Fruit fly (Drosophila melanogaster): ENCODE measurements around the gene CG18628.

Gene CG18628

dm6 chr3L:10660744-10661589 lies 21.4 kb downstream of the CG18628 start, which contains the start of the genes CG32066 and CG8003 (continued):
- TF ChIP-seq CG15514 (GFP tag; optimal IDR thresholded peaks at IDR 0.05) (peak; percentile 57), fd64A (GFP tag; optimal IDR thresholded peaks at IDR 0.05) (no peak), CG7786 (GFP tag; optimal IDR thresholded peaks at IDR 0.05) (no peak), vfl (GFP tag; optimal IDR thresholded peaks at IDR 0.05) (peak; percentile 40), hkb (optimal IDR thresholded peaks at IDR 0.05) (no peak), hkb (GFP tag; IDR thresholded peaks at IDR 0.05) (0 out of 2 replicates have a peak, but pooled peaks have one; percentile 35), H15 (GFP tag; IDR thresholded peaks at IDR 0.05) (no peak), pan (optimal IDR thresholded peaks at IDR 0.05) (no peak), pan (GFP tag; optimal IDR thresholded peaks at IDR 0.05 in 1 of 2, IDR thresholded peaks at IDR 0.05 in 1 of 2) (peak in 1 of 2 experiments; percentile 17), CG8359 (GFP tag; optimal IDR thresholded peaks at IDR 0.05; ENCODE audit: borderline replicate concordance) (no peak), NFAT (GFP tag; IDR thresholded peaks at IDR 0.05) (peak; percentile 77), tll (GFP tag; optimal IDR thresholded peaks at IDR 0.05) (no peak), bsh (GFP tag; optimal IDR thresholded peaks at IDR 0.05) (peak; percentile 31 to 41), HLH3B (GFP tag; IDR thresholded peaks at IDR 0.05) (0 out of 2 replicates have a peak, but pooled peaks have one; percentile 15), HLHmδ (GFP tag; optimal IDR thresholded peaks at IDR 0.05) (peak; percentile 76), Mrtf (GFP tag; IDR thresholded peaks at IDR 0.05) (no peak), jing (GFP tag; optimal IDR thresholded peaks at IDR 0.05) (no peak), ems (GFP tag; optimal IDR thresholded peaks at IDR 0.05) (no peak), so (GFP tag; IDR thresholded peaks at IDR 0.05) (0 out of 3 replicates have a peak, but pooled peaks have one; percentile 33), fu2 (GFP tag; optimal IDR thresholded peaks at IDR 0.05) (no peak), jumu (GFP tag; optimal IDR thresholded peaks at IDR 0.05) (no peak), CG17385 (GFP tag; optimal IDR thresholded peaks at IDR 0.05) (peak; percentile 24), Drgx (GFP tag; IDR thresholded peaks at IDR 0.05) (no peak), slbo (GFP tag; IDR thresholded peaks at IDR 0.05) (peak; percentile 44), vnd (GFP tag; IDR thresholded peaks at IDR 0.05; ENCODE audit: partially characterized antibody) (peak; percentile 91), CG13287 (GFP tag; IDR thresholded peaks at IDR 0.05; ENCODE audit: partially characterized antibody) (peak; percentile 90), Jarid2 (GFP tag; optimal IDR thresholded peaks at IDR 0.05) (peak; percentile 96), CG16813 (GFP tag; IDR thresholded peaks at IDR 0.05; ENCODE audit: partially characterized antibody) (peak; percentile 94), CG5245 (GFP tag; optimal IDR thresholded peaks at IDR 0.05) (no peak), nmo (GFP tag; optimal IDR thresholded peaks at IDR 0.05) (peak; percentile 9), CG6175 (GFP tag; IDR thresholded peaks at IDR 0.05) (no peak), CG4424 (GFP tag; optimal IDR thresholded peaks at IDR 0.05) (no peak), Asciz (GFP tag; optimal IDR thresholded peaks at IDR 0.05) (peak; percentile 9), Taf1 (GFP tag; IDR thresholded peaks at IDR 0.05) (no peak), Scr (GFP tag; IDR thresholded peaks at IDR 0.05; ENCODE audit: partially characterized antibody) (peak; percentile 91), dmrt11E (tag; optimal IDR thresholded peaks at IDR 0.05) (peak; percentile 48), CG18011 (GFP tag; optimal IDR thresholded peaks at IDR 0.05) (no peak), ssp (GFP tag; IDR thresholded peaks at IDR 0.05) (no peak), pb (GFP tag; optimal IDR thresholded peaks at IDR 0.05) (no peak), CG8290 (GFP tag; optimal IDR thresholded peaks at IDR 0.05) (peak; percentile 38), CG8290 (tag; optimal IDR thresholded peaks at IDR 0.05) (peak in 1 of 2 experiments; percentile 78), PHDP (tag; optimal IDR thresholded peaks at IDR 0.05) (peak; percentile 12), CG30020 (tag; optimal IDR thresholded peaks at IDR 0.05) (peak; percentile 60), CG1792 (GFP tag; optimal IDR thresholded peaks at IDR 0.05) (no peak), dysf (GFP tag; IDR thresholded peaks at IDR 0.05) (no peak), Six4 (GFP tag; optimal IDR thresholded peaks at IDR 0.05) (no peak), ind (GFP tag; optimal IDR thresholded peaks at IDR 0.05) (peak; percentile 12), CG10431 (GFP tag; optimal IDR thresholded peaks at IDR 0.05) (no peak), Elba2 (GFP tag; optimal IDR thresholded peaks at IDR 0.05) (peak; percentile 95)
